Fruit fly (Drosophila melanogaster) whole organism, pupa: Measurements from ENCODE around the gene CG18731.

ENCODE experiments used
- CG12605 ChIP-seq: fragments of 200-800 bp; sonication (Bioruptor generic); IDR thresholded peaks from 2 replicates; pipeline ENCODE4 v1.3.6; 2022; ENCODE audit warnings: missing biosample characterization, missing genetic modification characterization
- CG13204 ChIP-seq: fragments of 200-800 bp; sonication (Bioruptor generic); optimal IDR thresholded peaks from 2 replicates; lab custom pipeline; 2018; ENCODE audit warnings: missing biosample characterization, mild to moderate bottlenecking, missing genetic modification characterization, moderate library complexity
- CG14655 ChIP-seq: fragments of 200-800 bp; sonication (Bioruptor generic); optimal IDR thresholded peaks from 3 replicates; lab custom pipeline; 2017; ENCODE audit warnings: mild to moderate bottlenecking, missing biosample characterization, missing genetic modification reagents, missing genetic modification characterization
- CG34367 ChIP-seq: fragments of 200-800 bp; sonication (Bioruptor generic); optimal IDR thresholded peaks from 2 replicates; lab custom pipeline; 2018; ENCODE audit warnings: missing biosample characterization, mild to moderate bottlenecking, missing genetic modification characterization
- CG8301 ChIP-seq: fragments of 200-800 bp; sonication (Bioruptor generic); optimal IDR thresholded peaks from 2 replicates; lab custom pipeline; 2018; ENCODE audit warnings: missing biosample characterization, mild to moderate bottlenecking, missing genetic modification characterization

DNA sequence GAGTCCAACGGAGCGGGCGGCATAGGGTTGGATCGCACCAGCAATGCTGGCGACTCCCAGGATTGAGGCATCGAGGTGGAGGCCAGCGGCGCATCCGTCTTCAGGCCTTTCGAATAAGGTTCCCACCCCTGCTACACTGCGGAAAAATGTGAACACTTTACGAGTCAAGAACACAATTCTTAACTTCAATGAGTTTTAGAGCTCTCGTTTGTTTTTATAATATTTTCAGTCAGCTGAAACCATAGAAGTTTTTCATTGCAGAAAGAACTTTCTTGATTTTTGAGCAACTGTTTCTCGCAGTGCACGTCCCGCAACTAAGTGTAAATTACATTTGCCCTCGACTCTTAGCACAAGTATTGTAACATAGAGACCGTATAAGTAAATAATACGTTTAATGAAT, 28.5 kb upstream of the CG18731 start:
- no peak for TF ChIP-seq CG13204 (GFP tag; lab: Kevin White, UChicago)
- no peak for TF ChIP-seq CG8301 (tag; lab: Kevin White, UChicago)
- TF ChIP-seq CG12605 (GFP tag; lab: Robert Waterston, UW), result no peak
- TF ChIP-seq CG14655, result no peak
- no peak for TF ChIP-seq CG34367 (tag; lab: Kevin White, UChicago)
